Fruit fly (Drosophila melanogaster) whole organism, embryonic: ENCODE measurements around the gene Glg1.

Source experiments
- Abd-B ChIP-seq: fragments of 200-800 bp; sonication (Bioruptor generic); optimal IDR thresholded peaks from 2 replicates; lab custom pipeline; 2018; ENCODE audit warnings: missing biosample characterization, mild to moderate bottlenecking, missing genetic modification characterization, moderate library complexity
- CG10209 ChIP-seq: fragments of 200-800 bp; sonication (Bioruptor generic); optimal IDR thresholded peaks from 3 replicates; lab custom pipeline; 2017; ENCODE audit warnings: missing biosample characterization, mild to moderate bottlenecking, missing genetic modification characterization, missing genetic modification reagents
- CG11398 ChIP-seq: fragments of 200-800 bp; sonication (Bioruptor generic); optimal IDR thresholded peaks from 2 replicates; lab custom pipeline; 2016; ENCODE audit warnings: missing biosample characterization, missing genetic modification characterization
- CG11560 ChIP-seq: fragments of 200-800 bp; sonication (Bioruptor generic); IDR thresholded peaks from 3 replicates; pipeline ENCODE4 v1.3.6; 2022; ENCODE audit warnings: missing biosample characterization, missing genetic modification characterization
- CG11695 ChIP-seq: fragments of 200-800 bp; sonication (Bioruptor generic); IDR thresholded peaks from 3 replicates; pipeline ENCODE4 v1.3.6; 2022; ENCODE audit warnings: missing biosample characterization, missing genetic modification characterization
- CG12659 ChIP-seq: fragments of 200-800 bp; sonication (Bioruptor generic); optimal IDR thresholded peaks from 3 replicates; lab custom pipeline; 2017; ENCODE audit warnings: mild to moderate bottlenecking, missing biosample characterization, missing genetic modification reagents, missing genetic modification characterization
- CG13296 ChIP-seq: fragments of 200-800 bp; sonication (Bioruptor generic); optimal IDR thresholded peaks from 3 replicates; lab custom pipeline; 2018; ENCODE audit warnings: missing biosample characterization, mild to moderate bottlenecking, missing genetic modification characterization
- CG15011 ChIP-seq: fragments of 200-800 bp; sonication (Bioruptor generic); optimal IDR thresholded peaks from 3 replicates; lab custom pipeline; 2018; ENCODE audit warnings: missing biosample characterization, mild to moderate bottlenecking, missing genetic modification characterization
- CG16815 ChIP-seq: fragments of 200-800 bp; sonication (Bioruptor generic); optimal IDR thresholded peaks from 3 replicates; lab custom pipeline; 2017; ENCODE audit warnings: missing biosample characterization, mild to moderate bottlenecking, missing genetic modification characterization
- CG17568 ChIP-seq: fragments of 200-800 bp; sonication (Bioruptor generic); optimal IDR thresholded peaks from 2 replicates; lab custom pipeline; 2018; ENCODE audit warnings: missing biosample characterization, mild to moderate bottlenecking, missing genetic modification characterization, moderate library complexity
- CG2199 ChIP-seq: fragments of 200-800 bp; sonication (Bioruptor generic); IDR thresholded peaks from 3 replicates; pipeline ENCODE4 v1.3.6; 2022; ENCODE audit warnings: missing biosample characterization, missing genetic modification characterization
- CG30431 ChIP-seq: fragments of 200-800 bp; sonication (Bioruptor generic); optimal IDR thresholded peaks from 2 replicates; lab custom pipeline; 2017; ENCODE audit warnings: missing biosample characterization, missing genetic modification characterization
- CG31224 ChIP-seq: fragments of 200-800 bp; sonication (Bioruptor generic); IDR thresholded peaks from 2 replicates; pipeline ENCODE4 v1.3.6; 2022; ENCODE audit warnings: missing biosample characterization, missing genetic modification characterization
- CG3407 ChIP-seq: fragments of 200-800 bp; sonication (Bioruptor generic); optimal IDR thresholded peaks from 2 replicates; lab custom pipeline; 2018; ENCODE audit warnings: missing biosample characterization, mild to moderate bottlenecking, missing genetic modification characterization
- CG5245 ChIP-seq: fragments of 200-800 bp; sonication (Bioruptor generic); optimal IDR thresholded peaks from 3 replicates; lab custom pipeline; 2016; ENCODE audit warnings: missing biosample characterization, missing genetic modification characterization
- CG6175 ChIP-seq: fragments of 200-800 bp; sonication (Bioruptor generic); IDR thresholded peaks from 3 replicates; pipeline ENCODE4 v1.3.6; 2022; ENCODE audit warnings: missing biosample characterization, missing genetic modification characterization
- CG7786 ChIP-seq: fragments of 200-800 bp; sonication (Bioruptor generic); optimal IDR thresholded peaks from 2 replicates; lab custom pipeline; 2016; ENCODE audit warnings: missing biosample characterization, missing genetic modification characterization
- CG7928 ChIP-seq: fragments of 200-800 bp; sonication (Bioruptor generic); optimal IDR thresholded peaks from 2 replicates; lab custom pipeline; 2017; ENCODE audit warnings: missing biosample characterization, mild to moderate bottlenecking, missing genetic modification characterization
- CG7963 ChIP-seq: fragments of 200-800 bp; sonication (Bioruptor generic); IDR thresholded peaks from 3 replicates; pipeline ENCODE4 v1.3.6; 2022; ENCODE audit warnings: missing biosample characterization, missing genetic modification characterization; ENCODE audit not compliant: partially characterized antibody
- CG8924 ChIP-seq: fragments of 200-800 bp; optimal IDR thresholded peaks from 3 replicates; lab custom pipeline; 2019; ENCODE audit warnings: missing biosample characterization, mild to moderate bottlenecking, missing genetic modification characterization, moderate library complexity
- CG8944 ChIP-seq: fragments of 200-800 bp; sonication (Bioruptor generic); optimal IDR thresholded peaks from 3 replicates; lab custom pipeline; 2016; ENCODE audit warnings: missing biosample characterization, missing genetic modification characterization
- CG9932 ChIP-seq: fragments of 200-800 bp; sonication (Bioruptor generic); IDR thresholded peaks from 2 replicates; pipeline ENCODE4 v1.3.6; 2022; ENCODE audit warnings: missing biosample characterization, missing genetic modification characterization
- GATAe ChIP-seq: fragments of 200-800 bp; sonication (Bioruptor generic); conservative IDR thresholded peaks from 2 replicates; pipeline ENCODE4 v1.3.6; 2022; ENCODE audit warnings: missing biosample characterization, missing genetic modification characterization
- Hand ChIP-seq: fragments of 200-800 bp; sonication (Bioruptor generic); optimal IDR thresholded peaks from 2 replicates; lab custom pipeline; 2017; ENCODE audit warnings: mild to moderate bottlenecking, missing biosample characterization, missing genetic modification reagents, missing genetic modification characterization
- Hey ChIP-seq: fragments of 200-800 bp; sonication (Bioruptor generic); optimal IDR thresholded peaks from 3 replicates; lab custom pipeline; 2018; ENCODE audit warnings: missing biosample characterization, mild to moderate bottlenecking, missing genetic modification characterization
- MTF-1 ChIP-seq: fragments of 200-800 bp; sonication (Bioruptor generic); optimal IDR thresholded peaks from 2 replicates; lab custom pipeline; 2018; ENCODE audit warnings: missing biosample characterization, mild to moderate bottlenecking, missing genetic modification characterization, borderline replicate concordance
- NC2α ChIP-seq: fragments of 200-800 bp; sonication (Bioruptor generic); optimal IDR thresholded peaks from 2 replicates; lab custom pipeline; 2016; ENCODE audit warnings: missing biosample characterization, missing genetic modification characterization
- Nf-YC ChIP-seq: fragments of 200-800 bp; optimal IDR thresholded peaks from 3 replicates; lab custom pipeline; 2019; ENCODE audit warnings: missing biosample characterization, mild to moderate bottlenecking, missing genetic modification characterization, moderate library complexity
- PHDP ChIP-seq: fragments of 200-800 bp; sonication (Bioruptor generic); optimal IDR thresholded peaks from 3 replicates; lab custom pipeline; 2018; ENCODE audit warnings: missing biosample characterization, mild to moderate bottlenecking, missing genetic modification characterization, moderate library complexity
- Sry-β ChIP-seq: fragments of 200-800 bp; sonication (Bioruptor generic); optimal IDR thresholded peaks from 2 replicates; lab custom pipeline; 2018; ENCODE audit warnings: missing biosample characterization, mild to moderate bottlenecking, missing genetic modification characterization, moderate library complexity
- Ssrp ChIP-seq: fragments of 200-800 bp; sonication (Bioruptor generic); optimal IDR thresholded peaks from 2 replicates; lab custom pipeline; 2018; ENCODE audit warnings: missing biosample characterization, mild to moderate bottlenecking, missing genetic modification characterization, moderate library complexity
- Tbp ChIP-seq: fragments of >200 bp; optimal IDR thresholded peaks from 2 replicates; lab custom pipeline; 2018; ENCODE audit warnings: missing biosample characterization, missing genetic modification characterization
- abd-A ChIP-seq: fragments of 200-800 bp; sonication (Bioruptor generic); optimal IDR thresholded peaks from 3 replicates; lab custom pipeline; 2019; ENCODE audit warnings: missing biosample characterization, mild to moderate bottlenecking, missing genetic modification characterization, moderate library complexity
- bowl ChIP-seq: fragments of 200-800 bp; sonication (Bioruptor generic); IDR thresholded peaks from 2 replicates; pipeline ENCODE4 v1.3.6; 2022; ENCODE audit warnings: missing biosample characterization, missing genetic modification characterization
- bsh ChIP-seq, 2 experiments: fragments of 200-800 bp; sonication (Bioruptor generic); optimal IDR thresholded peaks; 2 replicates each; lab custom pipeline; 2017 to 2018; ENCODE audit warnings: mild to moderate bottlenecking in 2 of 2, missing biosample characterization in 2 of 2, missing genetic modification characterization in 2 of 2, moderate library complexity in 1 of 2
- cad ChIP-seq: fragments of >200 bp; optimal IDR thresholded peaks from 2 replicates; lab custom pipeline; 2017; ENCODE audit warnings: missing biosample characterization, missing genetic modification characterization
- caup ChIP-seq: fragments of 200-800 bp; sonication (Bioruptor generic); optimal IDR thresholded peaks from 3 replicates; lab custom pipeline; 2017; ENCODE audit warnings: missing biosample characterization, mild to moderate bottlenecking, missing genetic modification characterization, moderate library complexity; ENCODE audit not compliant: severe bottlenecking
- chm ChIP-seq: fragments of 200-800 bp; sonication (Bioruptor generic); IDR thresholded peaks from 2 replicates; pipeline ENCODE4 v1.3.6; 2022; ENCODE audit warnings: missing biosample characterization, missing genetic modification characterization
- corto ChIP-seq: fragments of 200-800 bp; sonication (Bioruptor generic); optimal IDR thresholded peaks from 2 replicates; lab custom pipeline; 2016; ENCODE audit warnings: missing biosample characterization, mild to moderate bottlenecking, missing genetic modification characterization, moderate library complexity
- crol ChIP-seq: fragments of 200-800 bp; sonication (Bioruptor generic); IDR thresholded peaks from 2 replicates; pipeline ENCODE4 v1.3.6; 2022; ENCODE audit warnings: missing biosample characterization, missing genetic modification characterization
- disco-r ChIP-seq: fragments of 200-800 bp; sonication (Bioruptor generic); optimal IDR thresholded peaks from 2 replicates; lab custom pipeline; 2016; ENCODE audit warnings: missing biosample characterization, missing genetic modification characterization
- klu ChIP-seq: fragments of 200-800 bp; sonication (Bioruptor generic); IDR thresholded peaks from 2 replicates; pipeline ENCODE4 v1.3.6; 2022; ENCODE audit warnings: missing biosample characterization, missing genetic modification characterization
- lilli ChIP-seq: fragments of 200-800 bp; sonication (Bioruptor generic); optimal IDR thresholded peaks from 3 replicates; lab custom pipeline; 2016; ENCODE audit warnings: missing biosample characterization, missing genetic modification characterization
- odd ChIP-seq: fragments of 200-800 bp; sonication (Bioruptor generic); optimal IDR thresholded peaks from 2 replicates; lab custom pipeline; 2017; ENCODE audit warnings: missing biosample characterization, mild to moderate bottlenecking, missing genetic modification characterization
- pb ChIP-seq: fragments of 200-800 bp; sonication (Bioruptor generic); optimal IDR thresholded peaks from 3 replicates; lab custom pipeline; 2016; ENCODE audit warnings: missing biosample characterization, missing genetic modification characterization
- pnt ChIP-seq: fragments of 200-800 bp; sonication (Bioruptor generic); optimal IDR thresholded peaks from 3 replicates; lab custom pipeline; 2016; ENCODE audit warnings: missing biosample characterization, missing genetic modification characterization
- psq ChIP-seq: fragments of 200-800 bp; sonication (Bioruptor generic); optimal IDR thresholded peaks from 2 replicates; lab custom pipeline; 2017; ENCODE audit warnings: missing biosample characterization, missing genetic modification characterization
- ro ChIP-seq: fragments of 200-800 bp; sonication (Bioruptor generic); IDR thresholded peaks from 2 replicates; pipeline ENCODE4 v1.3.6; 2022; ENCODE audit warnings: missing biosample characterization, missing genetic modification characterization
- sqz ChIP-seq: fragments of 200-800 bp; sonication (Bioruptor generic); optimal IDR thresholded peaks from 3 replicates; lab custom pipeline; 2018; ENCODE audit warnings: missing biosample characterization, mild to moderate bottlenecking, missing genetic modification characterization
- stc ChIP-seq: fragments of 200-800 bp; sonication (Bioruptor generic); IDR thresholded peaks from 2 replicates; pipeline ENCODE4 v1.3.6; 2022; ENCODE audit warnings: missing biosample characterization, missing genetic modification characterization
- unc-4 ChIP-seq: fragments of 200-800 bp; sonication (Bioruptor generic); IDR thresholded peaks from 2 replicates; pipeline ENCODE4 v1.3.6; 2022; ENCODE audit warnings: missing biosample characterization, missing genetic modification characterization; ENCODE audit not compliant: partially characterized antibody

Gene Glg1

dm6 chr3L:21453623-21454022, 53.7 kb downstream of the Glg1 start (continued):
- TF ChIP-seq CG7786 (GFP tag; lab: Kevin White, UChicago) (peak; percentile 42), CG15011 (GFP tag; lab: Kevin White, UChicago) (no peak), CG17568 (no peak), CG5245 (GFP tag; lab: Kevin White, UChicago) (peak; percentile 30), cad (no peak), odd (GFP tag; lab: Kevin White, UChicago) (no peak), disco-r (GFP tag; lab: Kevin White, UChicago) (peak; percentile 1), Hand (GFP tag; lab: Kevin White, UChicago) (no peak), Sry-β (no peak), pnt (GFP tag; lab: Kevin White, UChicago) (peak; percentile 65), corto (GFP tag; lab: Kevin White, UChicago) (no peak), MTF-1 (GFP tag; lab: Kevin White, UChicago) (no peak), PHDP (tag; lab: Kevin White, UChicago) (peak; percentile 10), CG9932 (no peak), chm (peak; percentile 81; the same call in 1 of the 2 replicates), abd-A (tag; lab: Kevin White, UChicago) (no peak), stc (no peak; the same call in 1 of the 2 replicates), lilli (GFP tag; lab: Kevin White, UChicago) (peak; percentile 45), Ssrp (tag; lab: Kevin White, UChicago) (peak; percentile 62), klu (GFP tag; lab: Robert Waterston, UW) (no peak), CG6175 (GFP tag; lab: Robert Waterston, UW) (no peak), CG10209 (GFP tag; lab: Kevin White, UChicago) (peak; percentile 49), ro (GFP tag; lab: Robert Waterston, UW) (no peak), crol (GFP tag; lab: Robert Waterston, UW) (no peak), CG11695 (GFP tag; lab: Robert Waterston, UW) (no peak), CG2199 (GFP tag; lab: Robert Waterston, UW) (no peak), unc-4 (GFP tag; lab: Robert Waterston, UW) (no peak), CG16815 (GFP tag; lab: Kevin White, UChicago) (peak; percentile 70), bowl (GFP tag; lab: Robert Waterston, UW) (no peak), CG13296 (GFP tag; lab: Kevin White, UChicago) (no peak), Abd-B (GFP tag; lab: Kevin White, UChicago) (peak; percentile 28), psq (no peak), CG12659 (GFP tag; lab: Kevin White, UChicago) (no peak), NC2α (peak; percentile 14), CG11398 (GFP tag; lab: Kevin White, UChicago) (no peak), Nf-YC (no peak), CG7963 (no peak), CG8924 (tag; lab: Kevin White, UChicago) (peak; percentile 69), Tbp (GFP tag; lab: Kevin White, UChicago) (no peak), bsh (GFP tag; optimal IDR thresholded peaks at IDR 0.05; lab: Kevin White, UChicago) (peak; percentile 32 to 84), CG7928 (GFP tag; lab: Kevin White, UChicago) (no peak), CG31224 (GFP tag; lab: Robert Waterston, UW) (0 out of 2 replicates have a peak, but pooled peaks have one; percentile 15), Hey (tag; lab: Kevin White, UChicago) (no peak), CG3407 (GFP tag; lab: Kevin White, UChicago) (peak; percentile 66), GATAe (no peak), CG30431 (peak; percentile 55), caup (no peak), sqz (GFP tag; lab: Kevin White, UChicago) (no peak), CG11560 (tag; lab: Robert Waterston, UW) (no peak), pb (GFP tag; lab: Kevin White, UChicago) (peak; percentile 21), CG8944 (GFP tag; lab: Kevin White, UChicago) (no peak)
